Worm (Caenorhabditis elegans): ENCODE results near the gene Y39B6A.43.

Gene Y39B6A.43

ce11 chrV:18967479-18968056 is at the start of gene Y39B6A.43:
TSS of gene Y39B6A.43 (minus strand) at chrV:18967829.
- TF ChIP-seq F49E8.2 (tag; optimal IDR thresholded peaks at IDR 0.05; ENCODE audit: borderline replicate concordance) (peak; percentile 96), ces-1 (GFP tag; optimal IDR thresholded peaks at IDR 0.05) (peak; percentile 78), madf-9 (GFP tag; conservative IDR thresholded peaks at IDR 0.05) (peak; percentile 93), nhr-76 (tag; optimal IDR thresholded peaks at IDR 0.05) (peak; percentile 55), ceh-82 (tag; optimal IDR thresholded peaks at IDR 0.05) (no peak), php-3 (GFP tag; IDR thresholded peaks at IDR 0.05) (peak; percentile 81), mdt-29 (GFP tag; IDR thresholded peaks at IDR 0.05) (peak; percentile 95), unc-130 (GFP tag; optimal IDR thresholded peaks at IDR 0.05) (peak; percentile 93), ZK337.2 (GFP tag; IDR thresholded peaks at IDR 0.05) (peak; percentile 84), rbr-2 (tag; optimal IDR thresholded peaks at IDR 0.05) (peak; percentile 96), nhr-28 (tag; optimal IDR thresholded peaks at IDR 0.05) (peak; percentile 91), egl-43 (GFP tag; IDR thresholded peaks at IDR 0.05) (peak; percentile 93), nhr-11 (tag; optimal IDR thresholded peaks at IDR 0.05) (peak; percentile 88), ceh-20 (GFP tag; IDR thresholded peaks at IDR 0.05) (peak; percentile 96), fkh-10 (GFP tag; optimal IDR thresholded peaks at IDR 0.05) (peak; percentile 78), spr-3 (GFP tag; optimal IDR thresholded peaks at IDR 0.05) (peak; percentile 95), T26A8.4 (GFP tag; IDR thresholded peaks at IDR 0.05) (peak; percentile 97), ama-1 (optimal IDR thresholded peaks at IDR 0.05) (peak; percentile 80), ztf-7 (tag; optimal IDR thresholded peaks at IDR 0.05) (peak; percentile 73), nhr-41 (GFP tag; IDR thresholded peaks at IDR 0.05) (peak; percentile 83), F37D6.2 (tag; optimal IDR thresholded peaks at IDR 0.05) (peak; percentile 95), Y5F2A.4 (GFP tag; optimal IDR thresholded peaks at IDR 0.05) (peak; percentile 80), mdl-1 (tag; optimal IDR thresholded peaks at IDR 0.05) (peak in 1 of 2 experiments; percentile 58), nhr-48 (tag; optimal IDR thresholded peaks at IDR 0.05) (peak; percentile 77), spr-1 (tag; optimal IDR thresholded peaks at IDR 0.05) (peak; percentile 86), egl-27 (tag; optimal IDR thresholded peaks at IDR 0.05) (no peak), lin-1 (GFP tag; IDR thresholded peaks at IDR 0.05) (peak; percentile 86), nhr-25 (tag; optimal IDR thresholded peaks at IDR 0.05; ENCODE audit: borderline replicate concordance, insufficient read depth) (peak; percentile 96), dmd-9 (GFP tag; IDR thresholded peaks at IDR 0.05) (peak; percentile 96), ceh-28 (tag; optimal IDR thresholded peaks at IDR 0.05) (peak; percentile 13), pqm-1 (tag; optimal IDR thresholded peaks at IDR 0.05) (peak; percentile 11), nhr-42 (GFP tag; IDR thresholded peaks at IDR 0.05) (peak; percentile 96), tra-1 (GFP tag; IDR thresholded peaks at IDR 0.05) (peak; percentile 97), ceh-44 (GFP tag; IDR thresholded peaks at IDR 0.05) (peak; percentile 94), snpc-4 (tag; optimal IDR thresholded peaks at IDR 0.05) (no peak), lim-7 (GFP tag; IDR thresholded peaks at IDR 0.05) (peak; percentile 41; the same call in 1 of the 2 replicates), ceh-32 (tag; optimal IDR thresholded peaks at IDR 0.05; ENCODE audit: poor library complexity) (peak; percentile 31), T20F7.1 (GFP tag; optimal IDR thresholded peaks at IDR 0.05) (peak; percentile 91), hlh-11 (tag; optimal IDR thresholded peaks at IDR 0.05) (peak; percentile 94), unc-62 (GFP tag; optimal IDR thresholded peaks at IDR 0.05 in 1 of 2) (peak in 1 of 2 experiments; percentile 99), unc-62 (tag; optimal IDR thresholded peaks at IDR 0.05) (no peak), mep-1 (tag; optimal IDR thresholded peaks at IDR 0.05) (peak; percentile 98), gei-8 (GFP tag; optimal IDR thresholded peaks at IDR 0.05) (peak; percentile 24), nhr-237 (tag; optimal IDR thresholded peaks at IDR 0.05) (peak; percentile 70), madf-5 (GFP tag; IDR thresholded peaks at IDR 0.05) (peak; percentile 85 to 92), dmd-8 (GFP tag; IDR thresholded peaks at IDR 0.05) (peak; percentile 80; the same call in 1 of the 2 replicates), duxl-1 (tag; optimal IDR thresholded peaks at IDR 0.05; ENCODE audit: poor library complexity) (peak; percentile 96), ZK546.5 (tag; optimal IDR thresholded peaks at IDR 0.05) (peak in 1 of 2 experiments; percentile 68), nhr-111 (GFP tag; optimal IDR thresholded peaks at IDR 0.05) (peak; percentile 34), hif-1 (tag; optimal IDR thresholded peaks at IDR 0.05) (peak; percentile 53 to 91)

All from whole organism, L4 larva.